Fruit fly (Drosophila melanogaster) whole organism, embryonic: Measurements from ENCODE around the gene Gr22b.

Experiments
- CG10462 ChIP-seq: fragments of 200-800 bp; sonication (Bioruptor generic); optimal IDR thresholded peaks from 2 replicates; lab custom pipeline; 2016; ENCODE audit warnings: missing biosample characterization, missing genetic modification characterization
- CG11456 ChIP-seq: fragments of 200-800 bp; sonication (Bioruptor generic); IDR thresholded peaks from 3 replicates; pipeline ENCODE4 v1.3.6; 2022; ENCODE audit warnings: missing biosample characterization, missing genetic modification characterization
- CG1603 ChIP-seq: fragments of 200-800 bp; sonication (Bioruptor generic); optimal IDR thresholded peaks from 2 replicates; lab custom pipeline; 2019; ENCODE audit warnings: missing biosample characterization, mild to moderate bottlenecking, missing genetic modification characterization, moderate library complexity
- CG17186 ChIP-seq: fragments of 200-800 bp; sonication (Bioruptor generic); optimal IDR thresholded peaks from 3 replicates; lab custom pipeline; 2017; ENCODE audit warnings: missing biosample characterization, missing genetic modification reagents, missing genetic modification characterization
- CG18011 ChIP-seq: fragments of 200-800 bp; sonication (Bioruptor generic); optimal IDR thresholded peaks from 2 replicates; lab custom pipeline; 2017; ENCODE audit warnings: missing biosample characterization, missing genetic modification characterization, mild to moderate bottlenecking, moderate library complexity, missing genotype
- CG3163 ChIP-seq: fragments of 200-800 bp; sonication (Bioruptor generic); optimal IDR thresholded peaks from 3 replicates; lab custom pipeline; 2016; ENCODE audit warnings: missing biosample characterization, missing genetic modification characterization
- CG34422 ChIP-seq: fragments of 200-800 bp; sonication (Bioruptor generic); IDR thresholded peaks from 3 replicates; pipeline ENCODE4 v1.3.6; 2022; ENCODE audit warnings: missing biosample characterization, missing genetic modification characterization
- CG4404 ChIP-seq: fragments of 200-800 bp; sonication (Bioruptor generic); IDR thresholded peaks from 2 replicates; pipeline ENCODE4 v1.3.6; 2022; ENCODE audit warnings: missing biosample characterization, missing genetic modification characterization
- CG4854 ChIP-seq: fragments of 200-800 bp; sonication (Bioruptor generic); optimal IDR thresholded peaks from 2 replicates; lab custom pipeline; 2016; ENCODE audit warnings: missing biosample characterization, missing genetic modification characterization, inconsistent platforms
- CG6791 ChIP-seq: fragments of 200-800 bp; sonication (Bioruptor generic); IDR thresholded peaks from 3 replicates; pipeline ENCODE4 v1.3.6; 2022; ENCODE audit warnings: missing biosample characterization, missing genetic modification characterization; ENCODE audit not compliant: partially characterized antibody
- CG7786 ChIP-seq: fragments of 200-800 bp; sonication (Bioruptor generic); optimal IDR thresholded peaks from 2 replicates; lab custom pipeline; 2016; ENCODE audit warnings: missing biosample characterization, missing genetic modification characterization
- CG9727 ChIP-seq: fragments of 200-800 bp; sonication (Bioruptor generic); optimal IDR thresholded peaks from 3 replicates; lab custom pipeline; 2017; ENCODE audit warnings: missing biosample characterization, mild to moderate bottlenecking, missing genetic modification characterization
- CHES-1-like ChIP-seq: fragments of 200-800 bp; sonication (Bioruptor generic); optimal IDR thresholded peaks from 2 replicates; lab custom pipeline; 2016; ENCODE audit warnings: missing biosample characterization, missing genetic modification characterization
- D ChIP-seq, 2 experiments: fragments of 200-800 bp in 1 of 2; fragments of >200 bp in 1 of 2; sonication (Bioruptor generic) in 1 of 2; optimal IDR thresholded peaks; 2 replicates in 1 of 2; 3 replicates in 1 of 2; lab custom pipeline; 2017; ENCODE audit warnings: mild to moderate bottlenecking in 1 of 2, missing biosample characterization in 1 of 2, missing genetic modification characterization in 1 of 2, missing genetic modification reagents in 1 of 2
- ERR ChIP-seq: fragments of 200-800 bp; sonication (Bioruptor generic); optimal IDR thresholded peaks from 2 replicates; lab custom pipeline; 2016; ENCODE audit warnings: missing biosample characterization, missing genetic modification characterization
- Gsc ChIP-seq: fragments of 200-800 bp; sonication (Bioruptor generic); IDR thresholded peaks from 2 replicates; pipeline ENCODE4 v1.3.6; 2022; ENCODE audit warnings: missing biosample characterization, missing genetic modification characterization
- Gug ChIP-seq: fragments of 200-800 bp; sonication (Bioruptor generic); IDR thresholded peaks from 4 replicates; pipeline ENCODE4 v1.3.6; 2022; ENCODE audit warnings: missing biosample characterization, missing genetic modification characterization
- Hey ChIP-seq: fragments of 200-800 bp; sonication (Bioruptor generic); optimal IDR thresholded peaks from 3 replicates; lab custom pipeline; 2018; ENCODE audit warnings: missing biosample characterization, mild to moderate bottlenecking, missing genetic modification characterization
- Hmx ChIP-seq: fragments of 200-800 bp; sonication (Bioruptor generic); optimal IDR thresholded peaks from 2 replicates; lab custom pipeline; 2016; ENCODE audit warnings: missing biosample characterization, missing genetic modification characterization
- Mrtf ChIP-seq: fragments of 200-800 bp; sonication (Bioruptor generic); IDR thresholded peaks from 3 replicates; pipeline ENCODE4 v1.3.6; 2022; ENCODE audit warnings: missing biosample characterization, missing genetic modification characterization
- Nf-YC ChIP-seq: fragments of 200-800 bp; optimal IDR thresholded peaks from 3 replicates; lab custom pipeline; 2019; ENCODE audit warnings: missing biosample characterization, mild to moderate bottlenecking, missing genetic modification characterization, moderate library complexity
- Poxn ChIP-seq: fragments of 200-800 bp; sonication (Bioruptor generic); IDR thresholded peaks from 2 replicates; pipeline ENCODE4 v1.3.6; 2022; ENCODE audit warnings: missing biosample characterization, missing genetic modification characterization
- Xrp1 ChIP-seq: fragments of 200-800 bp; sonication (Bioruptor generic); IDR thresholded peaks from 2 replicates; pipeline ENCODE4 v1.3.6; 2022; ENCODE audit warnings: missing biosample characterization, missing genetic modification characterization
- abd-A ChIP-seq: fragments of 200-800 bp; sonication (Bioruptor generic); optimal IDR thresholded peaks from 3 replicates; lab custom pipeline; 2019; ENCODE audit warnings: missing biosample characterization, mild to moderate bottlenecking, missing genetic modification characterization, moderate library complexity
- bowl ChIP-seq: fragments of 200-800 bp; sonication (Bioruptor generic); IDR thresholded peaks from 2 replicates; pipeline ENCODE4 v1.3.6; 2022; ENCODE audit warnings: missing biosample characterization, missing genetic modification characterization
- corto ChIP-seq: fragments of 200-800 bp; sonication (Bioruptor generic); optimal IDR thresholded peaks from 2 replicates; lab custom pipeline; 2016; ENCODE audit warnings: missing biosample characterization, mild to moderate bottlenecking, missing genetic modification characterization, moderate library complexity
- crc ChIP-seq: fragments of 200-800 bp; sonication (Bioruptor generic); optimal IDR thresholded peaks from 2 replicates; lab custom pipeline; 2016; ENCODE audit warnings: missing biosample characterization, missing genetic modification characterization
- dati ChIP-seq: fragments of 200-800 bp; sonication (Bioruptor generic); IDR thresholded peaks from 2 replicates; pipeline ENCODE4 v1.3.6; 2022; ENCODE audit warnings: missing biosample characterization, missing genetic modification characterization
- exex ChIP-seq: fragments of 200-800 bp; sonication (Bioruptor generic); optimal IDR thresholded peaks from 4 replicates; lab custom pipeline; 2018; ENCODE audit warnings: missing biosample characterization, mild to moderate bottlenecking, missing genetic modification characterization, moderate library complexity
- gcm2 ChIP-seq: fragments of 200-800 bp; sonication (Bioruptor generic); optimal IDR thresholded peaks from 2 replicates; lab custom pipeline; 2016; ENCODE audit warnings: missing biosample characterization, missing genetic modification characterization
- jing ChIP-seq: fragments of 200-800 bp; sonication (Bioruptor generic); optimal IDR thresholded peaks from 2 replicates; lab custom pipeline; 2018; ENCODE audit warnings: missing biosample characterization, mild to moderate bottlenecking, missing genetic modification characterization
- lab ChIP-seq: fragments of 200-800 bp; sonication (Bioruptor generic); optimal IDR thresholded peaks from 3 replicates; lab custom pipeline; 2017; ENCODE audit warnings: missing biosample characterization, missing genetic modification characterization, mild to moderate bottlenecking, moderate library complexity, missing genetic modification reagents
- lola ChIP-seq, 3 experiments: fragments of >200 bp in 2 of 3; fragments of 200-800 bp in 1 of 3; sonication (Bioruptor generic) in 1 of 3; optimal IDR thresholded peaks; 2 replicates each; lab custom pipeline; 2017 to 2019; ENCODE audit warnings: missing biosample characterization in 3 of 3, missing genetic modification characterization in 3 of 3, mild to moderate bottlenecking in 1 of 3, moderate library complexity in 1 of 3
- mirr ChIP-seq: fragments of 200-800 bp; sonication (Bioruptor generic); optimal IDR thresholded peaks from 3 replicates; lab custom pipeline; 2018; ENCODE audit warnings: missing biosample characterization, mild to moderate bottlenecking, missing genetic modification characterization
- nerfin-1 ChIP-seq: fragments of 200-800 bp; sonication (Bioruptor generic); optimal IDR thresholded peaks from 3 replicates; lab custom pipeline; 2019; ENCODE audit warnings: missing biosample characterization, mild to moderate bottlenecking, missing genetic modification characterization, moderate library complexity
- oc ChIP-seq: fragments of 200-800 bp; sonication (Bioruptor generic); optimal IDR thresholded peaks from 2 replicates; lab custom pipeline; 2018; ENCODE audit warnings: missing biosample characterization, mild to moderate bottlenecking, missing genetic modification characterization, moderate library complexity
- onecut ChIP-seq: fragments of 200-800 bp; sonication (Bioruptor generic); IDR thresholded peaks from 2 replicates; pipeline ENCODE4 v1.3.6; 2022; ENCODE audit warnings: missing biosample characterization, missing genetic modification characterization
- pnt ChIP-seq: fragments of 200-800 bp; sonication (Bioruptor generic); optimal IDR thresholded peaks from 3 replicates; lab custom pipeline; 2016; ENCODE audit warnings: missing biosample characterization, missing genetic modification characterization
- psq ChIP-seq: fragments of 200-800 bp; sonication (Bioruptor generic); optimal IDR thresholded peaks from 2 replicates; lab custom pipeline; 2017; ENCODE audit warnings: missing biosample characterization, missing genetic modification characterization
- pzg ChIP-seq: fragments of 200-800 bp; sonication (Bioruptor generic); optimal IDR thresholded peaks from 3 replicates; lab custom pipeline; 2018; ENCODE audit warnings: missing biosample characterization, mild to moderate bottlenecking, missing genetic modification characterization, moderate library complexity
- salm ChIP-seq: fragments of 200-800 bp; sonication (Bioruptor generic); optimal IDR thresholded peaks from 2 replicates; lab custom pipeline; 2018; ENCODE audit warnings: missing biosample characterization, mild to moderate bottlenecking, missing genetic modification characterization
- twi ChIP-seq: fragments of 200-800 bp; optimal IDR thresholded peaks from 2 replicates; lab custom pipeline; 2019; ENCODE audit warnings: missing biosample characterization, mild to moderate bottlenecking, missing genetic modification characterization, moderate library complexity
- unc-4 ChIP-seq: fragments of 200-800 bp; sonication (Bioruptor generic); IDR thresholded peaks from 2 replicates; pipeline ENCODE4 v1.3.6; 2022; ENCODE audit warnings: missing biosample characterization, missing genetic modification characterization; ENCODE audit not compliant: partially characterized antibody

The Gr22b gene

DNA sequence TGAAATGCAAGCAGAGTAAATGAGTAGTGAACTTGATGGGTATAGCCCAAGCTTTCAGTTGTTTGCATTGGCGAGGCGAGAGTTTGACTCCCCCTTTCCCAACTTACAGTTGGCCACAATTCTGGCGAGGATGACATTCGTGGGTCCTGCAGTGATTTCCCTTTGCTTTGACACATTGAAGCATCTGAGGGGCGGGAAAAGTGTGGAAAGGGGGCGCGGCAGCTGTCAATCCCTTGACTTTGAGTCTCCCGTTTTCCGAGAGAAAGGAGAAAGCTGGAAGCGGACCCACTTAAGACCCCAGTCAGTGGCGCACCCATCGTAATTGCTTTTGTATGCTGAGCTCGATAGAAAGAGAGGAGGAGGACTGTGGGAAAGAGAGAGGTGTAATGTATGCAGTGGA, 17.4 kb upstream of the Gr22b start:
- TF ChIP-seq Poxn (0 out of 2 replicates have a peak, but pooled peaks have one; percentile 37), Gsc (GFP tag; lab: Robert Waterston, UW) (peak; percentile 16; the same call in 1 of the 2 replicates), Mrtf (GFP tag; lab: Robert Waterston, UW) (peak; percentile 55; the same call in 2 of the 3 replicates), CG11456 (GFP tag; lab: Robert Waterston, UW) (peak; percentile 58; the same call in 1 of the 3 replicates), CG6791 (GFP tag; lab: Robert Waterston, UW) (0 out of 3 replicates have a peak, but pooled peaks have one; percentile 41)
- TF ChIP-seq, all 482 proteins: peak for 5; not testable (repeated sequence) for 477

DNA sequence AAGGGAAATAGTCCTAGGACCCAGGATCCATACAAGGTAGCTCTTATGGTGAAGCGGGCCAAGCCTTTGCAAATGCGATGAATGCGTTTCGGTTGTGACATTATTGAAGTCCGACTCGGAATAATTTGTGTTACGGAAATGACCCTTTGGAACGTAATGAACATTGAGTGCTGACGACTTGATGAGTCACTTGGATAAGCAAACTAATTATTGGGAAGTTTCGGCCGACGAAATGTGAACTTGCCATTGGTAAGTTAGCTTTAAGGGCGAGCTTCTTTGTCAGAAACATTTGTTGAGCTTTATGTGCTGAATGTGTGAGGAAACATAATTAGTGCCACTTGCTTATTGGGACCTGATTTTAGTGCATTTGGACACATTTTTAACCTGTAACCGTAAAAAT, 1.7 kb upstream of the Gr22b start, which contains the start of gene Gr22a:
Gene Gr22a, minus strand, starts transcription at position 101 of the 400 bp plus-strand sequence.
- TF ChIP-seq CG10462 (GFP tag; lab: Kevin White, UChicago): no peak
- no peak for TF ChIP-seq pzg (GFP tag; lab: Kevin White, UChicago)
- no peak for TF ChIP-seq CG7786 (GFP tag; lab: Kevin White, UChicago)
- TF ChIP-seq CG4854 (GFP tag; lab: Kevin White, UChicago): no peak
- TF ChIP-seq twi (tag; lab: Kevin White, UChicago): no peak
- TF ChIP-seq lola (GFP tag; optimal IDR thresholded peaks at IDR 0.05; lab: Kevin White, UChicago): no peak
- TF ChIP-seq exex (tag; lab: Kevin White, UChicago): no peak

DNA sequence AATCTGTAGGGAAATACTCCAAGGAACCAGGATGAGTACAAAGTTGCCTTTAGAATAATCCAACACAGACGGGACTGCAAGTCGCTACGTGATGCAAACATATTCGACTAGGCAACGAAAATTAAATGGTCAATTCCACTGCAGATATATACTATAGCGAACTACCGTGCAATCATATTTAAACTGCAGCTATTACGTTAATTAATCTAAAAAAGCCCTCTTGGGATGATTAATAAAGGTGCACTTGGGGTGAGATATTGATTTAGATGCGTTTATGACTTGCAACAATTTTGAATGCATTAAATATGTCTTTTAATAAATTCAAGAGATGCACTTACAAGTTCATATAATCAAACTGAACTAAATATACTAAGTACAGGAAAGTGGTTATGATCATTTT, 1.3 kb downstream of the Gr22b start, which contains the start of gene Gr22c:
Gene Gr22c, minus strand, starts transcription at position 101 of the 400 bp plus-strand sequence.
- TF ChIP-seq CG9727 (GFP tag; lab: Kevin White, UChicago) (no peak), Xrp1 (no peak), Nf-YC (no peak), gcm2 (no peak), dati (GFP tag; lab: Robert Waterston, UW) (no peak), D (optimal IDR thresholded peaks at IDR 0.05; lab: Kevin White, UChicago) (no peak), D (GFP tag; optimal IDR thresholded peaks at IDR 0.05; lab: Kevin White, UChicago) (no peak), CG3163 (GFP tag; lab: Kevin White, UChicago) (no peak), bowl (no peak), CG18011 (no peak)

DNA sequence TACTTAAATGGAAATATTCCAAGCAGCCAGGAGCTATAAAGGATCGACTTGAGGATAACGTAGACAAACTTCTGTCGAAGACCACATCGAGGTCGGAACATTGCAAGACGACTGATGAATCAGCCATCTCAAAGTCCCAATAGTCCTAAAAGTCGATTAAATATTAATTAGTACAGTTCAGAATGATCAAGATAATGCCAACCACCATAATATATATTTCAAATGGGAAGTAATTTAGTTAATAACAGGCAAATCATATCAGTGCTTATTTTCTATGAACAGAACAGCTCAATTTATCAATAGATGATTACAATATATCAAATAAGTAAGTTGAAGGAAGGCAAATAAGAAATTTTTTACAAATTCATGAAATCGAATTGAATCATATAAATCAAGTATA, 2.8 kb downstream of the Gr22b start, which contains the start of gene Gr22d:
Gene Gr22d, minus strand, starts transcription at position 101 of the 400 bp plus-strand sequence.
- TF ChIP-seq Hmx (no peak), D (optimal IDR thresholded peaks at IDR 0.05; lab: Kevin White, UChicago) (no peak), D (GFP tag; optimal IDR thresholded peaks at IDR 0.05; lab: Kevin White, UChicago) (no peak), psq (GFP tag; lab: Kevin White, UChicago) (no peak), ERR (GFP tag; lab: Kevin White, UChicago) (no peak), Gug (GFP tag; lab: Robert Waterston, UW) (no peak), corto (no peak), pnt (no peak)

DNA sequence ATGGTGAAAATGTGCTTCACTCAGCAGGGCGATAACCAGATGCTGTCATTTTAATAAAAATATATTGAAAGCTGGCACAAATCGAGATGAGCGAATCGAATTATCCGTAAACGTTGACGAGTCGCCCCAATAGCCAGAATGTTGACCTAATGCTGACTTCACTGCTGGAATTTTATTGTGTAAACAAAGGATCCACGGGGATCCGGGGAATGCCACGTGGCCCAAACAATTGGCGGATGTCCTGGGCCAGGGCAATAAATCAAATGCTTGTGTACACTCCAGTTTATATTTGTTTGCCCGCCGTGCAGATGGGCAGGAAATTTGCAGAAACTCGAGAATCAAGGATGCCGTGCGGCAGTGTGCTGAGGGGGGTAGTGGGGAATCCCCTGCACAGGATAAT, 5.1 kb downstream of the Gr22b start:
- TF ChIP-seq CG17186 (no peak), CHES-1-like (GFP tag; lab: Kevin White, UChicago) (no peak), abd-A (tag; lab: Kevin White, UChicago) (peak; percentile 76), CG1603 (tag; lab: Kevin White, UChicago) (no peak), lab (GFP tag; lab: Kevin White, UChicago) (peak; percentile 19), oc (tag; lab: Kevin White, UChicago) (no peak), mirr (GFP tag; lab: Kevin White, UChicago) (peak; percentile 23), CG34422 (GFP tag; lab: Robert Waterston, UW) (no peak), psq (GFP tag; lab: Kevin White, UChicago) (no peak), crc (no peak), unc-4 (GFP tag; lab: Robert Waterston, UW) (no peak), jing (GFP tag; lab: Kevin White, UChicago) (no peak), CG4404 (GFP tag; lab: Robert Waterston, UW) (no peak), Hey (tag; lab: Kevin White, UChicago) (peak; percentile 81), nerfin-1 (tag; lab: Kevin White, UChicago) (peak; percentile 54), onecut (GFP tag; lab: Robert Waterston, UW) (peak; percentile 44), salm (no peak), CG6791 (GFP tag; lab: Robert Waterston, UW) (no peak)
